Worm (Caenorhabditis elegans) whole organism, L4/young adult: ENCODE data around the gene srx-3.

Experiments
- W03F9.2 ChIP-seq: fragments of 150-350 bp; optimal IDR thresholded peaks from 2 replicates; lab custom pipeline; 2014; ENCODE audit warnings: missing biosample characterization, missing genetic modification characterization
- him-1 ChIP-seq: sonication (generic microtip); optimal IDR thresholded peaks from 2 replicates; lab custom pipeline; 2016; ENCODE audit warnings: missing genotype, missing genetic modification reagents, missing genetic modification characterization, missing compliant biosample characterization

DNA sequence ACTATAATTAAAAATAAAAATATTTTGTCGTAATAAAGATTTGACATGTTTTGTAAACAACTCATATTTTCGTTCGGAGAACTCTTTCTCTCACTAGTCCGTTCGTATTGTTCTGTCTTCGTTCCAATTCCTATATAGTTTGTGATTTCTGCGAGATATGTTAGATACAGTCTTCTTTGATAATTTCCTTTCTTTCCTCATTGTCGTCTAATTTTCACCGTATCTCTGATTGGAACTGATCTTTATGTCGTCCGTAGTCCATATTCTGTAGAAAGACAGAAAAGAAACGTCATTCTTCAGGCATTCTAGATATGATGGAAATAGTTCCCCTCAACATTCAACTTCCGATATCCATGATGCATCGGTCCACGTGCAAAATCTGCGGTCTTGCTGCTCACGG, 39.5 kb downstream of the srx-3 start, which contains the start of gene nhr-30:
- TF ChIP-seq him-1 (tag; lab: Kevin White, UChicago) (no peak), W03F9.2 (tag; lab: Kevin White, UChicago) (no peak)
